Fruit fly (Drosophila melanogaster): ENCODE measurements around the gene Adss.

The Adss gene

DNA sequence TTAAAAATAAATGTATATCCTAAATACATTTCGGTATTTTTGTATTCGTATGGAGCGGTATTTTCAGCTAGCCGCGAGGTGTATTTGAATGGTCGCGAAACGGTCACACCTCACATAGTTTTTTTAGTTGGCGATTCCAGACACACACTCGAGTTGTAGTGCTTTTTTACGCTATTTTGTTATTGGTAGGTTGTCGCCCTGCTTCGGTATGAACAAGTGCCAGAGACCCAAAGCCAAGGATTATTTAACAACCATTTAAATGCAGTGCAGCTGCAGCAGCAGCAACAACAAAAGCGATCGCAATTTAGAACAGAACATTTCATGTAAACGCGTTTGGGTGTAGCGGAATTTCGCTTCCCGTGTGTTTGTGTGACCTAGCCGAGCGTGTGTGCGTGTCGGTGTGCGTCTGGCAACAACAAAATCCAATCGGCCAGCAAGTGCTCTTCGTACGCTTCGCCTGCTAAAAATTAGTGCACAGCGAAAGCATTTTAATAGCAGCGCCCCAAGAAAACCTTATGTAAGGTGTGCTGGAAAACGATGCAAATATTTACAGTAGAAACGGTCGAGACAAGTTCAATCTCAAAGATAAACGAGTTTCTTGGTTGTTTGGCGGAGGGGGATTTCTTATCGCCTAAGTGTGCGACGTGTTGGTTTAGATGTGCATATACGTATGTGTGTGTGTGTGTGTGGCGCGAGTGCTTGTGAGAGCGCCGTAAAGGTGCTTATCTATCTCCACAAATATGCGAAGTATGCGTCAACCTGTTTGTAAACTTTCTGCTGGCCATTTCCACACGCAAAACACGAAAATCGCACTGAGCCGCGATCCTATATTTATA lies 2.5 kb upstream of the Adss start, which contains the start of gene Synd (continued):
- no peak for TF ChIP-seq trh (GFP tag; optimal IDR thresholded peaks at IDR 0.05)
- peak; percentile 32 for TF ChIP-seq CG10267 (tag; optimal IDR thresholded peaks at IDR 0.05)
- peak; percentile 35 for TF ChIP-seq cwo (GFP tag; optimal IDR thresholded peaks at IDR 0.05)
- TF ChIP-seq gem (tag; optimal IDR thresholded peaks at IDR 0.05): peak; percentile 5
- TF ChIP-seq cg (GFP tag; optimal IDR thresholded peaks at IDR 0.05): peak; percentile 96
- no peak for TF ChIP-seq CG30431 (GFP tag; optimal IDR thresholded peaks at IDR 0.05)
- TF ChIP-seq CG3726 (GFP tag; IDR thresholded peaks at IDR 0.05): no peak
- peak; percentile 63 for TF ChIP-seq CG8924 (tag; optimal IDR thresholded peaks at IDR 0.05)
- TF ChIP-seq bowl (GFP tag; IDR thresholded peaks at IDR 0.05): no peak
- TF ChIP-seq CG30020 (tag; optimal IDR thresholded peaks at IDR 0.05): no peak
- TF ChIP-seq ara (GFP tag; IDR thresholded peaks at IDR 0.05): no peak
- no peak for TF ChIP-seq oc (tag; optimal IDR thresholded peaks at IDR 0.05)
- no peak for TF ChIP-seq zen2 (GFP tag; IDR thresholded peaks at IDR 0.05; ENCODE audit: partially characterized antibody)
- TF ChIP-seq CG15269 (tag; optimal IDR thresholded peaks at IDR 0.05): peak; percentile 2
- 0 out of 4 replicates have a peak, but pooled peaks have one; percentile 38 for TF ChIP-seq chinmo (GFP tag; IDR thresholded peaks at IDR 0.05; ENCODE audit: partially characterized antibody)
- TF ChIP-seq usp (GFP tag; optimal IDR thresholded peaks at IDR 0.05): no peak
- peak; percentile 69 for TF ChIP-seq sens (GFP tag)
- TF ChIP-seq emc (GFP tag; optimal IDR thresholded peaks at IDR 0.05): no peak
- TF ChIP-seq CG12071 (GFP tag; optimal IDR thresholded peaks at IDR 0.05): peak; percentile 18
- no peak for TF ChIP-seq CG32767 (GFP tag; IDR thresholded peaks at IDR 0.05)
- peak; percentile 64; the same call in 1 of the 2 replicates for TF ChIP-seq CG4360 (GFP tag; IDR thresholded peaks at IDR 0.05)
- peak; percentile 43 for TF ChIP-seq CG17568 (GFP tag; optimal IDR thresholded peaks at IDR 0.05)
- TF ChIP-seq ap (GFP tag; IDR thresholded peaks at IDR 0.05): no peak
- TF ChIP-seq MESR4 (GFP tag; optimal IDR thresholded peaks at IDR 0.05): peak; percentile 92
- TF ChIP-seq ac (GFP tag; optimal IDR thresholded peaks at IDR 0.05): no peak
- peak; percentile 90 for TF ChIP-seq sqz (GFP tag; optimal IDR thresholded peaks at IDR 0.05)
- TF ChIP-seq Nf-YC (tag; optimal IDR thresholded peaks at IDR 0.05): peak; percentile 41
- TF ChIP-seq hth (optimal IDR thresholded peaks at IDR 0.05): no peak
- peak; percentile 23 for TF ChIP-seq her (GFP tag; optimal IDR thresholded peaks at IDR 0.05)
- TF ChIP-seq Mrtf (GFP tag; IDR thresholded peaks at IDR 0.05): no peak
- TF ChIP-seq dmrt99B (tag; optimal IDR thresholded peaks at IDR 0.05): no peak
- no peak for TF ChIP-seq CkIIα-i1 (GFP tag; IDR thresholded peaks at IDR 0.05)
- TF ChIP-seq CG11723 (GFP tag; optimal IDR thresholded peaks at IDR 0.05): no peak
- TF ChIP-seq CG12659 (GFP tag; optimal IDR thresholded peaks at IDR 0.05): peak; percentile 44
- no peak for TF ChIP-seq CG14860 (GFP tag; IDR thresholded peaks at IDR 0.05; ENCODE audit: partially characterized antibody)
- TF ChIP-seq Dref (GFP tag; IDR thresholded peaks at IDR 0.05): no peak
- TF ChIP-seq CG15479 (GFP tag; optimal IDR thresholded peaks at IDR 0.05): peak; percentile 26
- no peak for TF ChIP-seq CG9817 (tag; optimal IDR thresholded peaks at IDR 0.05)
- peak; percentile 33; the same call in 1 of the 2 replicates for TF ChIP-seq sob (GFP tag; IDR thresholded peaks at IDR 0.05)
- peak; percentile 10 for TF ChIP-seq Lhr (GFP tag; optimal IDR thresholded peaks at IDR 0.05)
- no peak for TF ChIP-seq CoRest (tag; optimal IDR thresholded peaks at IDR 0.05)
- no peak for TF ChIP-seq CG10565 (GFP tag; optimal IDR thresholded peaks at IDR 0.05)
- no peak for TF ChIP-seq sc (optimal IDR thresholded peaks at IDR 0.05)
- TF ChIP-seq sc (GFP tag; optimal IDR thresholded peaks at IDR 0.05): no peak
- TF ChIP-seq dimm (GFP tag; IDR thresholded peaks at IDR 0.05): no peak
- no peak for TF ChIP-seq CG30403 (GFP tag; optimal IDR thresholded peaks at IDR 0.05)
- peak; percentile 4 for TF ChIP-seq CG11398 (GFP tag; optimal IDR thresholded peaks at IDR 0.05)
- no peak for TF ChIP-seq Lpt (GFP tag; optimal IDR thresholded peaks at IDR 0.05)
- peak; percentile 48 for TF ChIP-seq nom (GFP tag; optimal IDR thresholded peaks at IDR 0.05)
